Fruit fly (Drosophila melanogaster) whole organism, wandering third instar larva: ENCODE data around the gene Cpr64Ab.

Experiments used
- CG32264 ChIP-seq: fragments of 200-800 bp; sonication (Bioruptor generic); optimal IDR thresholded peaks from 2 replicates; lab custom pipeline; 2016; ENCODE audit warnings: missing biosample characterization, missing genetic modification characterization
- CG9705 ChIP-seq: fragments of 200-800 bp; sonication (Bioruptor generic); optimal IDR thresholded peaks from 2 replicates; lab custom pipeline; 2018; ENCODE audit warnings: missing biosample characterization, mild to moderate bottlenecking, missing genetic modification characterization
- CrebA ChIP-seq: fragments of 200-800 bp; sonication (Bioruptor generic); optimal IDR thresholded peaks from 2 replicates; lab custom pipeline; 2016; ENCODE audit warnings: missing biosample characterization, mild to moderate bottlenecking, missing genetic modification characterization, borderline replicate concordance
- Dfd ChIP-seq: fragments of >200 bp; optimal IDR thresholded peaks from 2 replicates; lab custom pipeline; 2017; ENCODE audit warnings: missing biosample characterization, missing genetic modification characterization
- GATAd ChIP-seq: sonication (Bioruptor generic); optimal IDR thresholded peaks from 2 replicates; lab custom pipeline; 2016; ENCODE audit warnings: missing biosample characterization, missing genetic modification characterization
- Hnf4 ChIP-seq: fragments of 200-800 bp; sonication (Bioruptor generic); optimal IDR thresholded peaks from 2 replicates; lab custom pipeline; 2016; ENCODE audit warnings: missing biosample characterization, mild to moderate bottlenecking, missing genetic modification characterization
- Hr78 ChIP-seq: fragments of >200 bp; optimal IDR thresholded peaks from 2 replicates; lab custom pipeline; 2017; ENCODE audit warnings: missing biosample characterization, missing genetic modification characterization
- Hr83 ChIP-seq: fragments of 200-300 bp; sonication (Bioruptor generic); optimal IDR thresholded peaks from 2 replicates; lab custom pipeline; 2016; ENCODE audit warnings: missing biosample characterization, mild to moderate bottlenecking, missing genetic modification characterization, moderate library complexity; ENCODE audit not compliant: poor library complexity, severe bottlenecking
- Jra ChIP-seq: sonication (Bioruptor generic); optimal IDR thresholded peaks from 2 replicates; lab custom pipeline; 2016; ENCODE audit warnings: missing biosample characterization, missing genetic modification characterization
- Myc ChIP-seq: fragments of >200 bp; optimal IDR thresholded peaks from 2 replicates; lab custom pipeline; 2017
- N ChIP-seq: fragments of >200 bp; optimal IDR thresholded peaks from 2 replicates; lab custom pipeline; 2018; ENCODE audit warnings: missing biosample characterization, missing external identifiers, missing genetic modification characterization
- OdsH ChIP-seq: fragments of 200-800 bp; sonication (Bioruptor generic); optimal IDR thresholded peaks from 2 replicates; lab custom pipeline; 2016; ENCODE audit warnings: missing biosample characterization, mild to moderate bottlenecking, missing genetic modification characterization
- Rel ChIP-seq, 2 experiments: fragments of 200-800 bp; sonication (Bioruptor generic) in 1 of 2; optimal IDR thresholded peaks; 2 replicates in 1 of 2; 3 replicates in 1 of 2; lab custom pipeline; 2016 to 2019; ENCODE audit warnings: mild to moderate bottlenecking in 2 of 2, missing biosample characterization in 2 of 2, missing genetic modification characterization in 2 of 2, moderate library complexity in 1 of 2
- Vsx2 ChIP-seq: fragments of 200-300, 225-300 bp; sonication (Bioruptor generic); optimal IDR thresholded peaks from 2 replicates; lab custom pipeline; 2018; ENCODE audit warnings: missing biosample characterization, missing genetic modification characterization; ENCODE audit not compliant: partially characterized antibody
- br ChIP-seq: fragments of 200-800 bp; sonication (Bioruptor generic); optimal IDR thresholded peaks from 2 replicates; lab custom pipeline; 2016; ENCODE audit warnings: missing biosample characterization, missing genetic modification characterization
- dl ChIP-seq, 2 experiments: fragments of 175-275, 200-275 bp in 1 of 2; fragments of 200-275 bp in 1 of 2; sonication (Bioruptor generic); optimal IDR thresholded peaks; lab custom pipeline; 2018; ENCODE audit warnings: mild to moderate bottlenecking in 2 of 2, missing biosample characterization in 2 of 2, missing genetic modification characterization in 2 of 2, moderate library complexity in 2 of 2; ENCODE audit not compliant: partially characterized antibody in 2 of 2, insufficient read depth in 1 of 2
- dsf ChIP-seq: sonication (Bioruptor generic); optimal IDR thresholded peaks from 2 replicates; lab custom pipeline; 2016; ENCODE audit warnings: missing biosample characterization, missing genetic modification characterization, borderline replicate concordance
- ey ChIP-seq: fragments of 200-800 bp; sonication (Bioruptor generic); optimal IDR thresholded peaks from 2 replicates; lab custom pipeline; 2016; ENCODE audit warnings: missing biosample characterization, missing genetic modification characterization
- foxo ChIP-seq, 2 experiments: fragments of 200-800 bp; sonication (Bioruptor generic); optimal IDR thresholded peaks; 2 replicates in 1 of 2; 3 replicates in 1 of 2; lab custom pipeline; 2016 to 2017; ENCODE audit warnings: missing biosample characterization in 2 of 2, missing genetic modification characterization in 2 of 2
- fru ChIP-seq: fragments of 200-800 bp; sonication (Bioruptor generic); optimal IDR thresholded peaks from 3 replicates; lab custom pipeline; 2016; ENCODE audit warnings: missing biosample characterization, mild to moderate bottlenecking, missing genetic modification characterization
- h ChIP-seq: fragments of 200-800 bp; sonication (Bioruptor generic); optimal IDR thresholded peaks from 3 replicates; lab custom pipeline; 2016; ENCODE audit warnings: missing biosample characterization, mild to moderate bottlenecking, missing genetic modification characterization
- jim ChIP-seq: fragments of 175-275, 200-325 bp; sonication (Bioruptor generic); optimal IDR thresholded peaks from 2 replicates; lab custom pipeline; 2016; ENCODE audit warnings: missing biosample characterization, mild to moderate bottlenecking, missing genetic modification characterization
- lola ChIP-seq: fragments of >200 bp; optimal IDR thresholded peaks from 2 replicates; lab custom pipeline; 2017; ENCODE audit warnings: missing biosample characterization, missing genetic modification characterization
- psq ChIP-seq: fragments of 200-800 bp; sonication (Bioruptor generic); optimal IDR thresholded peaks from 3 replicates; lab custom pipeline; 2017; ENCODE audit warnings: missing biosample characterization, mild to moderate bottlenecking, missing genetic modification characterization, moderate library complexity
- rgr ChIP-seq: fragments of 200-800 bp; sonication (Bioruptor generic); optimal IDR thresholded peaks from 3 replicates; lab custom pipeline; 2016; ENCODE audit warnings: missing biosample characterization, mild to moderate bottlenecking, missing genetic modification characterization
- sage ChIP-seq: fragments of 200-800 bp; sonication (Bioruptor generic); optimal IDR thresholded peaks from 2 replicates; lab custom pipeline; 2016; ENCODE audit warnings: missing biosample characterization, mild to moderate bottlenecking, missing genetic modification characterization
- tai ChIP-seq: sonication (Bioruptor generic); optimal IDR thresholded peaks from 2 replicates; lab custom pipeline; 2016; ENCODE audit warnings: missing biosample characterization, missing genetic modification characterization
- usp ChIP-seq: fragments of >200 bp; optimal IDR thresholded peaks from 2 replicates; lab custom pipeline; 2017; ENCODE audit warnings: missing biosample characterization, missing genetic modification characterization
- woc ChIP-seq: sonication (Bioruptor generic); optimal IDR thresholded peaks from 2 replicates; lab custom pipeline; 2016; ENCODE audit warnings: missing biosample characterization, mild to moderate bottlenecking, missing genetic modification characterization

Cpr64Ab gene

dm6 chr3L:4221226-4221770, 10.0 kb upstream of the Cpr64Ab start:
- no peak for TF ChIP-seq Rel (GFP tag; optimal IDR thresholded peaks at IDR 0.05; lab: Kevin White, UChicago)
- TF ChIP-seq Rel (tag; optimal IDR thresholded peaks at IDR 0.05; lab: Kevin White, UChicago): peak; percentile 44
- TF ChIP-seq Myc (lab: Kevin White, UChicago): no peak

- TF ChIP-seq br (GFP tag; lab: Kevin White, UChicago) (peak; percentile 7), Hr83 (GFP tag; lab: Kevin White, UChicago) (peak; percentile 41), woc (GFP tag; lab: Kevin White, UChicago) (no peak), GATAd (GFP tag; lab: Kevin White, UChicago) (no peak), foxo (GFP tag; optimal IDR thresholded peaks at IDR 0.05; lab: Kevin White, UChicago) (peak in 1 of 2 experiments; percentile 22), psq (peak; percentile 4), fru (GFP tag; lab: Kevin White, UChicago) (peak; percentile 58), h (GFP tag; lab: Kevin White, UChicago) (peak; percentile 4), OdsH (GFP tag; lab: Kevin White, UChicago) (peak; percentile 34), rgr (peak; percentile 56), Hnf4 (GFP tag; lab: Kevin White, UChicago) (peak; percentile 40), Jra (GFP tag; lab: Kevin White, UChicago) (no peak)
- TF ChIP-seq, all 38 proteins: peak for 9
These were observed 9.3 kb upstream of the Cpr64Ab start for dm6 chr3L:4220679-4221078.

dm6 chr3L:4219291-4220228, 8.2 kb upstream of the Cpr64Ab start:
- TF ChIP-seq CG32264 (GFP tag; lab: Kevin White, UChicago): no peak
- peak; percentile 41 for TF ChIP-seq N (GFP tag; lab: Kevin White, UChicago)
- peak; percentile 61 for TF ChIP-seq h (GFP tag; lab: Kevin White, UChicago)
- peak; percentile 95 for TF ChIP-seq Myc (lab: Kevin White, UChicago)
- TF ChIP-seq Vsx2 (GFP tag; lab: Kevin White, UChicago): peak; percentile 58

dm6 chr3L:4215079-4215478, 3.7 kb upstream of the Cpr64Ab start, which contains the start of gene Cpr64Ad:
Gene Cpr64Ad, plus strand, starts transcription at chr3L:4215379.
- TF ChIP-seq tai (GFP tag; lab: Kevin White, UChicago) (no peak), woc (GFP tag; lab: Kevin White, UChicago) (no peak), lola (GFP tag; lab: Kevin White, UChicago) (no peak), GATAd (GFP tag; lab: Kevin White, UChicago) (no peak), h (GFP tag; lab: Kevin White, UChicago) (no peak), fru (GFP tag; lab: Kevin White, UChicago) (no peak)
- TF ChIP-seq, all 38 proteins: peak for 0

dm6 chr3L:4212815-4213214, 1.5 kb upstream of the Cpr64Ab start, which contains the start of gene Cpr64Ac:
Gene Cpr64Ac, minus strand, starts transcription at chr3L:4212915.
- TF ChIP-seq dsf (GFP tag; lab: Kevin White, UChicago) (no peak), jim (GFP tag; lab: Kevin White, UChicago) (no peak), dl (GFP tag; optimal IDR thresholded peaks at IDR 0.05; lab: Kevin White, UChicago; ENCODE audit: insufficient read depth in 1 of 2, partially characterized antibody in 2 of 2) (no peak), CG32264 (GFP tag; lab: Kevin White, UChicago) (no peak), Hnf4 (GFP tag; lab: Kevin White, UChicago) (no peak), CrebA (no peak), Dfd (GFP tag; lab: Kevin White, UChicago) (no peak), Hr78 (no peak), Hr83 (GFP tag; lab: Kevin White, UChicago) (no peak), sage (no peak), br (GFP tag; lab: Kevin White, UChicago) (no peak), ey (no peak), usp (GFP tag; lab: Kevin White, UChicago) (no peak), Jra (GFP tag; lab: Kevin White, UChicago) (no peak), CG9705 (no peak), tai (GFP tag; lab: Kevin White, UChicago) (no peak)
